Worm (Caenorhabditis elegans): Measurements from ENCODE around the gene T25B9.8.
A peak's percentile ranks its signal among the peaks of the same experiment; 100 is the strongest.

T25B9.8 gene

DNA sequence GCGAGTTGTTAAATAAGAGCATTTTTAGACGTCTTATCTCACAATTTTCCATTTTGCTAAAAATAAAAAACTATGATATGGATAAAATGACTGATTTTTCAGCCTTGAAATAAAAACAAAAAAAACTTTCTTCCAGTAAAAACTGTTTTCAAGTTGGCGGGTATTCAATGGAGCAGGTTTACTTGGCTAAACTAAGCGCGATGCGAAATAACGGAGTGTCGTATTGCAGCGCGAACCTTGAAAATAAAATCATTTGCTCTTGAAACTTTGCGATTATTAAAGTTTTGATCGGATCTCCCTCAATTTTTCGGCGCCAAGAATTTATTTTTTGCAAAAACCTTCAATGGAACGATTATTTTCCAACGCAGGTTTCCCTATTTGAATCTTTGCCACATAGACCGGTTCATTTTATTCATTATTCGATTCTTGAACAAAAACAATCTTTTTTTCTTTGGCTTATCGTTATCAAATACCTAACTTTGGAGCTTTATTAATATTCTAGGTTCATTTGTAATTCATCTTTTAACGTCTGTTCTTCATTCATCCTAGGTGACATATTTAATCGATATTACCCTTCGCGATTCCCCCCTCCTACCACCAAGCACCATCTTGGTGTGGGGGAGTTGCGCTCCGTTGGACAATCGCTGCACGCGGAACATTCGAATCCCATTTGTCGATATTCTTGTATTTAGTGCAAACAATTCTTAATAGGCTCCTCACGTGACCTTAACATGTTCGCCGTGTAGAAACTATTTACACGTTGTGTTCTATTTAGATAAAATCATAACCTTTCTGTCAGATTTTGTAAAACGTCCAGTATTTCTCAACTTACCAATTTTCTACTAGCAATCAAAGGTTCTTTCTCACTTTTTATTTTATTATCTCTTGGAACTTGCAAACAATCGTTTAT lies 33.2 kb downstream of the T25B9.8 start, which contains the start of the genes orc-5 and cyb-1 (continued):
- no peak for TF ChIP-seq Y55F3AM.14 (GFP tag; optimal IDR thresholded peaks at IDR 0.05)
- TF ChIP-seq egl-27 (tag; optimal IDR thresholded peaks at IDR 0.05), result no peak
- TF ChIP-seq nhr-77 (tag; optimal IDR thresholded peaks at IDR 0.05), result no peak
- no peak for TF ChIP-seq ztf-11 (tag; optimal IDR thresholded peaks at IDR 0.05)
- TF ChIP-seq zag-1 (tag; optimal IDR thresholded peaks at IDR 0.05), result no peak
- no peak for TF ChIP-seq mbf-1 (tag; optimal IDR thresholded peaks at IDR 0.05)
- TF ChIP-seq lin-39 (tag; optimal IDR thresholded peaks at IDR 0.05), result no peak
- no peak for TF ChIP-seq ztf-1 (GFP tag; conservative IDR thresholded peaks at IDR 0.05)
- no peak for TF ChIP-seq unc-39 (tag; optimal IDR thresholded peaks at IDR 0.05)
- peak; percentile 42 for TF ChIP-seq ztf-4 (tag; optimal IDR thresholded peaks at IDR 0.05)
- peak; percentile 42 for TF ChIP-seq sma-3 (GFP tag; optimal IDR thresholded peaks at IDR 0.05)
- TF ChIP-seq lin-13 (GFP tag; optimal IDR thresholded peaks at IDR 0.05), result no peak

DNA sequence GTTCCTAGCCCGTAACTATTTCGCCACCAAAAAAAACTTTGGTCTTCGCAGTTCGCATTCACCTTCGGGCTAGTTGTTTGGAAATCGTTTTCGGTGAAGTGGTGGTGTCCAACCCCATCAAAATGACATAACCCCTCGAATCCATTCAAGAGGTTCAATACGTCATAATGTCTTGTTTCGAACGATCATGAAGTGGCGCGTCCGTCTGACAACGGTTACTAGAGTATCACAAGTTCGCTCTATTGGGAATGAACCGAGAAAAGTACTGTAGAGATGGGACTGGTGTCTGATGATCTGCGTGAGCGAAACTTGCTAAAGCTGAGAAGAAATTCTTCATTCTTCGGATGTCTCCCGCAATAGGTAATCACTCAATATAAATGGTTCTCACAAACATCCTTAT lies 40.3 kb downstream of the T25B9.8 start, which contains the start of gene ZC168.2:
TSS of gene ZC168.2 (plus strand) at position 301 of the 400 bp plus-strand sequence.
- TF ChIP-seq lin-11 (tag; optimal IDR thresholded peaks at IDR 0.05) (no peak), nhr-12 (tag; optimal IDR thresholded peaks at IDR 0.05) (no peak), unc-55 (GFP tag; optimal IDR thresholded peaks at IDR 0.05) (no peak), mbf-1 (tag; optimal IDR thresholded peaks at IDR 0.05) (no peak), R02D3.7 (tag; optimal IDR thresholded peaks at IDR 0.05) (no peak), egl-27 (tag; optimal IDR thresholded peaks at IDR 0.05) (no peak), nhr-77 (tag; optimal IDR thresholded peaks at IDR 0.05) (no peak), mdl-1 (tag; optimal IDR thresholded peaks at IDR 0.05) (no peak), fos-1 (tag; optimal IDR thresholded peaks at IDR 0.05) (no peak), nhr-21 (tag; optimal IDR thresholded peaks at IDR 0.05) (no peak), ztf-11 (tag; optimal IDR thresholded peaks at IDR 0.05) (no peak), nhr-11 (tag; optimal IDR thresholded peaks at IDR 0.05) (no peak), peb-1 (tag; optimal IDR thresholded peaks at IDR 0.05) (no peak)

DNA sequence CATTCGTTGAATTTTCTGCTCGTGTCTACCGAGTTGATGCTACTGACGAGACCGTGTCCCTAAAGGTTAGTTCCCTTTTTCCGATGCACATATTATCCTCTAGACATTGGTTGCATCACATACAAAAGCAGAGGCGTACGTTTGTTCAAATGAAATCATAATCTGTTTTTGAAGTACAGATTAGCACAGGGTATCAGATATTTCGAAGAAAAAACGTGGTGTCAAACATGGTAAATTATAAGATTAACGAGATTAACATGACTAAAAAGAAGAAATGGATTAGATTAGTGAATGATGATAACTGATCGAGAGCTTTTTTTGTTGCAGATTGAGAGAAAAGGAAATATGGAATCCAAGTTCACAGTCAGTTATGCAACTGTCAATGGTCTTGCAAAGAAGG lies 49.1 kb downstream of the T25B9.8 start:
- TF ChIP-seq lin-11 (tag; optimal IDR thresholded peaks at IDR 0.05) (no peak), nhr-237 (tag; optimal IDR thresholded peaks at IDR 0.05) (no peak), egl-27 (tag; optimal IDR thresholded peaks at IDR 0.05) (no peak), mbf-1 (tag; optimal IDR thresholded peaks at IDR 0.05) (no peak), alr-1 (tag; optimal IDR thresholded peaks at IDR 0.05) (no peak), lin-39 (tag; optimal IDR thresholded peaks at IDR 0.05) (no peak), nhr-12 (tag; optimal IDR thresholded peaks at IDR 0.05) (no peak), nhr-21 (tag; optimal IDR thresholded peaks at IDR 0.05) (no peak), C34F6.9 (tag; optimal IDR thresholded peaks at IDR 0.05) (no peak), unc-62 (GFP tag; optimal IDR thresholded peaks at IDR 0.05) (no peak), nhr-23 (tag; optimal IDR thresholded peaks at IDR 0.05) (no peak), ztf-1 (GFP tag; conservative IDR thresholded peaks at IDR 0.05) (no peak), nhr-129 (tag; optimal IDR thresholded peaks at IDR 0.05) (no peak)

DNA sequence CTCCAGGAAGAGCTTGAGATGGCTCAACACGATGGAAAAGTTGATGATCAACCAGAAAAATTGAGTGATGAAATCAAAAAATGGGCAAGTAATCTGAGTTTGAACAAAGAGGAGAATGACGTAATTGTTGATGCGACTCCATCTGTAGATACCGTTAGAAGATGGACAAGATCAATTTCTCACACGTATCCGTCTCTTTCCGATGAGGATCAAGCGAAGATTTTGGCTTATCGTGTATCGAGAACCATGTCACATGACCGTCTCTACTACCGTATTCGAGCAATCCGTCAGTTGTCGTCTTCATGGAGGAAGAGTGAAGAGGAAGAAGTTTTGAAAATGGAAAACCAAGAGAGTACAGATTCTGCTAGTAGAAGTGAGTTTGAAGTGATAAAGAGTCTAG lies 49.9 kb downstream of the T25B9.8 start:
- no peak for TF ChIP-seq unc-62 (GFP tag; optimal IDR thresholded peaks at IDR 0.05)
- TF ChIP-seq elt-1 (tag; optimal IDR thresholded peaks at IDR 0.05), result peak; percentile 25
